Fruit fly (Drosophila melanogaster): ENCODE data around the gene stck.

dm6 chr3R:8308515-8308959 lies 48.2 kb upstream of the stck start, which contains the start of gene tex:
- TF ChIP-seq CG7101 (tag; optimal IDR thresholded peaks at IDR 0.05) (no peak), pad (GFP tag; optimal IDR thresholded peaks at IDR 0.05) (no peak), kay (GFP tag; ENCODE audit: borderline replicate concordance) (no peak), CG12768 (GFP tag; optimal IDR thresholded peaks at IDR 0.05) (no peak)

Measured in whole organism, adult.